4 fruit fly cellular contexts compared by ENCODE assay signal in the genomic region with DNA sequence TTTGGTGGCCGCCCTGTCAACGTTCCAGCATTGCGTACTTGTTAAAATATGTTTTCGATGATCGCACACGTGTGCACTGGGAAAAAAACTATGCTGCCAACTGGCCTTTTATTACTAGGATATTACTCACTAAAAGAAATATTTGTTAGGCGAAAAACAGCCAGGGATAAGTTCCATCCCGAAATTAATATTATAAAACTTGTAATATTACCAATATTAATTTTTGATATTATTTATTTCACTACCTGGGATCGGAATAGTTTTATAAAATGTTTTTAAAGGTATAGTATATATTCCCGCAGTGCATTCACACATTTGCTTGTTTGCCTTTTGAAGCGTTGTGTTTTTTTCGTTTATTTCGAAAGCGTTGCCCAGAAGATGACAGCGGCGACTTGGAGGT.
TF ChIP-seq lines count a peak whose summit lies in the region.

No protein-coding gene starts in this region.

- TF ChIP-seq CTCF in whole organism, embryonic (GFP tag; optimal IDR thresholded peaks at IDR 0.05; lab: Kevin White, UChicago): no peak

TF ChIP-seq in whole organism, embryonic, 481 proteins besides CTCF, POLR2A, EP300 and RAD21 (continues in another document):
- TF ChIP-seq CG17829 (tag; optimal IDR thresholded peaks at IDR 0.05; lab: Kevin White, UChicago): peak; percentile 19
- TF ChIP-seq gem (tag; optimal IDR thresholded peaks at IDR 0.05; lab: Kevin White, UChicago): peak; percentile 2
- no peak for TF ChIP-seq crc (GFP tag; optimal IDR thresholded peaks at IDR 0.05; lab: Kevin White, UChicago)
- TF ChIP-seq D19A (tag; optimal IDR thresholded peaks at IDR 0.05; lab: Kevin White, UChicago): peak; percentile 17
- peak; percentile 25 for TF ChIP-seq phol (tag; optimal IDR thresholded peaks at IDR 0.05; lab: Kevin White, UChicago)
- peak; percentile 29 for TF ChIP-seq Blimp-1 (GFP tag; optimal IDR thresholded peaks at IDR 0.05; lab: Kevin White, UChicago)
- TF ChIP-seq CG18262 (tag; optimal IDR thresholded peaks at IDR 0.05; lab: Kevin White, UChicago): peak; percentile 34
- TF ChIP-seq CG11504 (tag; optimal IDR thresholded peaks at IDR 0.05; lab: Kevin White, UChicago): peak; percentile 20
- peak; percentile 35 for TF ChIP-seq CG10979 (tag; optimal IDR thresholded peaks at IDR 0.05; lab: Kevin White, UChicago)
- 0 out of 3 replicates have a peak, but pooled peaks have one; percentile 23 for TF ChIP-seq CG17361 (GFP tag; IDR thresholded peaks at IDR 0.05; lab: Robert Waterston, UW)
- TF ChIP-seq CG2712 (tag; optimal IDR thresholded peaks at IDR 0.05; lab: Kevin White, UChicago): peak; percentile 46
- peak; percentile 45 for TF ChIP-seq Xrp1 (GFP tag; IDR thresholded peaks at IDR 0.05; lab: Robert Waterston, UW)
- TF ChIP-seq CG15696 (tag; optimal IDR thresholded peaks at IDR 0.05; lab: Kevin White, UChicago): peak; percentile 17
- peak; percentile 27; the same call in 1 of the 3 replicates for TF ChIP-seq row (GFP tag; IDR thresholded peaks at IDR 0.05; lab: Robert Waterston, UW)
- no peak for TF ChIP-seq CG12104 (GFP tag; optimal IDR thresholded peaks at IDR 0.05; lab: Kevin White, UChicago)
- peak; percentile 16 for TF ChIP-seq CG14710 (tag; optimal IDR thresholded peaks at IDR 0.05; lab: Kevin White, UChicago)
- no peak for TF ChIP-seq CG13287 (GFP tag; IDR thresholded peaks at IDR 0.05; lab: Robert Waterston, UW; ENCODE audit: partially characterized antibody)
- peak; percentile 29 for TF ChIP-seq dmrt11E (tag; optimal IDR thresholded peaks at IDR 0.05; lab: Kevin White, UChicago)
- no peak for TF ChIP-seq CG6791 (GFP tag; IDR thresholded peaks at IDR 0.05; lab: Robert Waterston, UW; ENCODE audit: partially characterized antibody)
- TF ChIP-seq CG31441 (GFP tag; IDR thresholded peaks at IDR 0.05; lab: Robert Waterston, UW): peak; percentile 20; the same call in 1 of the 2 replicates

TF ChIP-seq in whole organism, prepupa, 60 proteins besides CTCF, POLR2A, EP300 and RAD21 (continues in another document):
- TF ChIP-seq OdsH (GFP tag; optimal IDR thresholded peaks at IDR 0.05; lab: Kevin White, UChicago) (peak; percentile 39), Blimp-1 (GFP tag; optimal IDR thresholded peaks at IDR 0.05; lab: Kevin White, UChicago) (peak; percentile 42), Eip93F (GFP tag; optimal IDR thresholded peaks at IDR 0.05; lab: Kevin White, UChicago) (peak; percentile 60), Ets21C (GFP tag; optimal IDR thresholded peaks at IDR 0.05; lab: Kevin White, UChicago) (no peak), CG6792 (GFP tag; optimal IDR thresholded peaks at IDR 0.05; lab: Kevin White, UChicago) (peak; percentile 1), net (GFP tag; optimal IDR thresholded peaks at IDR 0.05; lab: Kevin White, UChicago) (peak; percentile 42), Lpt (GFP tag; optimal IDR thresholded peaks at IDR 0.05; lab: Kevin White, UChicago) (no peak), CG6163 (GFP tag; IDR thresholded peaks at IDR 0.05; lab: Robert Waterston, UW) (0 out of 3 replicates have a peak, but pooled peaks have one; percentile 10), Sox102F (GFP tag; optimal IDR thresholded peaks at IDR 0.05; lab: Kevin White, UChicago) (peak; percentile 32), Smox (GFP tag; optimal IDR thresholded peaks at IDR 0.05; lab: Kevin White, UChicago) (peak; percentile 25), Hr4 (GFP tag; optimal IDR thresholded peaks at IDR 0.05; lab: Kevin White, UChicago) (peak; percentile 9), Eip75B (GFP tag; optimal IDR thresholded peaks at IDR 0.05; lab: Kevin White, UChicago) (no peak), cyc (GFP tag; optimal IDR thresholded peaks at IDR 0.05; lab: Kevin White, UChicago) (peak; percentile 54), CG8319 (GFP tag; optimal IDR thresholded peaks at IDR 0.05; lab: Kevin White, UChicago) (peak; percentile 1), Ets96B (tag; optimal IDR thresholded peaks at IDR 0.05; lab: Kevin White, UChicago) (peak; percentile 52), Eip78C (GFP tag; lab: Kevin White, UChicago) (peak; percentile 84), CG8119 (GFP tag; IDR thresholded peaks at IDR 0.05; lab: Robert Waterston, UW) (no peak), CG6808 (GFP tag; optimal IDR thresholded peaks at IDR 0.05; lab: Kevin White, UChicago) (peak; percentile 17), CG3032 (tag; optimal IDR thresholded peaks at IDR 0.05; lab: Kevin White, UChicago) (peak; percentile 42), achi (GFP tag; optimal IDR thresholded peaks at IDR 0.05; lab: Kevin White, UChicago) (peak; percentile 5), fkh (GFP tag; optimal IDR thresholded peaks at IDR 0.05; lab: Kevin White, UChicago) (no peak), dsx (GFP tag; optimal IDR thresholded peaks at IDR 0.05; lab: Kevin White, UChicago; ENCODE audit: poor library complexity, severe bottlenecking) (peak; percentile 29)

TF ChIP-seq in whole organism, pupa, 21 proteins besides CTCF, POLR2A, EP300 and RAD21:
- TF ChIP-seq rn (GFP tag; IDR thresholded peaks at IDR 0.05; lab: Robert Waterston, UW) (no peak), CG34367 (tag; optimal IDR thresholded peaks at IDR 0.05; lab: Kevin White, UChicago) (no peak), CG13204 (GFP tag; optimal IDR thresholded peaks at IDR 0.05; lab: Kevin White, UChicago) (no peak), CG12605 (GFP tag; IDR thresholded peaks at IDR 0.05; lab: Robert Waterston, UW) (no peak), Ets98B (GFP tag; IDR thresholded peaks at IDR 0.05; lab: Robert Waterston, UW) (no peak), Snoo (tag; optimal IDR thresholded peaks at IDR 0.05; lab: Kevin White, UChicago) (peak; percentile 50), CG9948 (tag; optimal IDR thresholded peaks at IDR 0.05; lab: Kevin White, UChicago) (peak; percentile 21), EcR (GFP tag; optimal IDR thresholded peaks at IDR 0.05; lab: Kevin White, UChicago) (no peak), Pif1B (GFP tag; optimal IDR thresholded peaks at IDR 0.05; lab: Kevin White, UChicago) (peak; percentile 4), CG14655 (GFP tag; optimal IDR thresholded peaks at IDR 0.05; lab: Kevin White, UChicago) (no peak), CG8301 (tag; optimal IDR thresholded peaks at IDR 0.05; lab: Kevin White, UChicago) (no peak), CG17806 (tag; optimal IDR thresholded peaks at IDR 0.05; lab: Kevin White, UChicago) (peak; percentile 57), fd96Ca (GFP tag; IDR thresholded peaks at IDR 0.05; lab: Robert Waterston, UW) (no peak), CG15710 (tag; optimal IDR thresholded peaks at IDR 0.05; lab: Kevin White, UChicago) (no peak), gl (tag; optimal IDR thresholded peaks at IDR 0.05; lab: Kevin White, UChicago) (no peak), Pif1A (GFP tag; optimal IDR thresholded peaks at IDR 0.05; lab: Kevin White, UChicago) (no peak), CG10348 (GFP tag; IDR thresholded peaks at IDR 0.05; lab: Robert Waterston, UW) (no peak), CG8159 (tag; optimal IDR thresholded peaks at IDR 0.05; lab: Kevin White, UChicago) (peak; percentile 58), CG32121 (GFP tag; IDR thresholded peaks at IDR 0.05; lab: Robert Waterston, UW) (no peak), D1 (tag; optimal IDR thresholded peaks at IDR 0.05; lab: Kevin White, UChicago) (no peak), CG4496 (GFP tag; IDR thresholded peaks at IDR 0.05; lab: Robert Waterston, UW) (no peak)

TF ChIP-seq in whole organism, wandering third instar larva, 38 proteins besides CTCF, POLR2A, EP300 and RAD21 (continues in another document):
- TF ChIP-seq GATAd (GFP tag; optimal IDR thresholded peaks at IDR 0.05; lab: Kevin White, UChicago): no peak
- TF ChIP-seq brk (GFP tag; optimal IDR thresholded peaks at IDR 0.05; lab: Kevin White, UChicago): no peak
- TF ChIP-seq Dif (GFP tag; optimal IDR thresholded peaks at IDR 0.05; lab: Kevin White, UChicago; ENCODE audit: partially characterized antibody): no peak
- no peak for TF ChIP-seq tai (GFP tag; optimal IDR thresholded peaks at IDR 0.05; lab: Kevin White, UChicago)
- TF ChIP-seq h (GFP tag; optimal IDR thresholded peaks at IDR 0.05; lab: Kevin White, UChicago): peak; percentile 44
- peak; percentile 36 for TF ChIP-seq CG9705 (GFP tag; optimal IDR thresholded peaks at IDR 0.05; lab: Kevin White, UChicago)
- TF ChIP-seq Sp1 (GFP tag; optimal IDR thresholded peaks at IDR 0.05; lab: Kevin White, UChicago): peak; percentile 47
- TF ChIP-seq rgr (GFP tag; optimal IDR thresholded peaks at IDR 0.05; lab: Kevin White, UChicago): peak; percentile 23
- TF ChIP-seq Hr78 (GFP tag; optimal IDR thresholded peaks at IDR 0.05; lab: Kevin White, UChicago): no peak
- TF ChIP-seq dmrt93B (GFP tag; optimal IDR thresholded peaks at IDR 0.05; lab: Kevin White, UChicago): peak; percentile 47
- TF ChIP-seq Hnf4 (GFP tag; optimal IDR thresholded peaks at IDR 0.05; lab: Kevin White, UChicago): no peak
- no peak for TF ChIP-seq Dfd (GFP tag; optimal IDR thresholded peaks at IDR 0.05; lab: Kevin White, UChicago)
- TF ChIP-seq usp (GFP tag; optimal IDR thresholded peaks at IDR 0.05; lab: Kevin White, UChicago): no peak
- TF ChIP-seq dl (GFP tag; optimal IDR thresholded peaks at IDR 0.05; lab: Kevin White, UChicago; ENCODE audit: insufficient read depth in 1 of 2, partially characterized antibody in 2 of 2): no peak
- no peak for TF ChIP-seq CG32264 (GFP tag; optimal IDR thresholded peaks at IDR 0.05; lab: Kevin White, UChicago)
- no peak for TF ChIP-seq ey (GFP tag; optimal IDR thresholded peaks at IDR 0.05; lab: Kevin White, UChicago)
- TF ChIP-seq Abd-B (GFP tag; optimal IDR thresholded peaks at IDR 0.05; lab: Kevin White, UChicago): no peak
- TF ChIP-seq psq (GFP tag; optimal IDR thresholded peaks at IDR 0.05; lab: Kevin White, UChicago): peak; percentile 36
- TF ChIP-seq sage (GFP tag; optimal IDR thresholded peaks at IDR 0.05; lab: Kevin White, UChicago): no peak
- TF ChIP-seq Jra (GFP tag; optimal IDR thresholded peaks at IDR 0.05; lab: Kevin White, UChicago): no peak
- TF ChIP-seq jim (GFP tag; optimal IDR thresholded peaks at IDR 0.05; lab: Kevin White, UChicago): no peak
- TF ChIP-seq sv (GFP tag; optimal IDR thresholded peaks at IDR 0.05; lab: Kevin White, UChicago): no peak
- peak in 1 of 2 experiments; percentile 46 for TF ChIP-seq foxo (GFP tag; optimal IDR thresholded peaks at IDR 0.05; lab: Kevin White, UChicago)
- TF ChIP-seq Myc (optimal IDR thresholded peaks at IDR 0.05; lab: Kevin White, UChicago): no peak
- TF ChIP-seq HLH106 (tag; optimal IDR thresholded peaks at IDR 0.05; lab: Kevin White, UChicago): peak; percentile 74
- TF ChIP-seq CrebA (GFP tag; optimal IDR thresholded peaks at IDR 0.05; lab: Kevin White, UChicago; ENCODE audit: borderline replicate concordance): no peak
- no peak for TF ChIP-seq Rel (GFP tag; optimal IDR thresholded peaks at IDR 0.05; lab: Kevin White, UChicago)
- TF ChIP-seq Rel (tag; optimal IDR thresholded peaks at IDR 0.05; lab: Kevin White, UChicago): no peak
- no peak for TF ChIP-seq br (GFP tag; optimal IDR thresholded peaks at IDR 0.05; lab: Kevin White, UChicago)
- TF ChIP-seq Vsx2 (GFP tag; optimal IDR thresholded peaks at IDR 0.05; lab: Kevin White, UChicago; ENCODE audit: partially characterized antibody): no peak
- peak; percentile 36 for TF ChIP-seq OdsH (GFP tag; optimal IDR thresholded peaks at IDR 0.05; lab: Kevin White, UChicago)

Comparison
In these comparisons a context has a peak if more than half of its experiments do, and no peak if none do; other contexts are left out.
1. Of the 7 proteins assayed by ChIP-seq in both whole organism, embryonic and whole organism, prepupa: peak only in whole organism, embryonic: none; only in whole organism, prepupa: CG6854, Hr39 and Sox102F; in both: Blimp-1; in neither: 3.